Fruit fly (Drosophila melanogaster) whole organism, prepupa: ENCODE measurements around the gene Pdxk.

Source experiments
- CG10669 ChIP-seq: fragments of 200-800 bp; sonication (Bioruptor generic); optimal IDR thresholded peaks from 3 replicates; lab custom pipeline; 2018; ENCODE audit warnings: missing biosample characterization, mild to moderate bottlenecking, missing genetic modification characterization, moderate library complexity
- CG11294 ChIP-seq: fragments of 200-800 bp; sonication (Bioruptor generic); IDR thresholded peaks from 2 replicates; pipeline ENCODE4 v1.3.6; 2022; ENCODE audit warnings: missing biosample characterization, missing genetic modification characterization
- CG11762 ChIP-seq: fragments of 200-800 bp; sonication (Bioruptor generic); optimal IDR thresholded peaks from 3 replicates; lab custom pipeline; 2016; ENCODE audit warnings: missing biosample characterization, missing genetic modification characterization; ENCODE audit not compliant: insufficient read depth
- CG11902 ChIP-seq: fragments of 200-800 bp; sonication (Bioruptor generic); optimal IDR thresholded peaks from 3 replicates; lab custom pipeline; 2016; ENCODE audit warnings: missing biosample characterization, missing genetic modification characterization
- CG15336 ChIP-seq: fragments of 200-800 bp; sonication (Bioruptor generic); IDR thresholded peaks from 2 replicates; pipeline ENCODE4 v1.3.6; 2022; ENCODE audit warnings: missing biosample characterization, missing genetic modification characterization
- CG16779 ChIP-seq: fragments of 200-800 bp; sonication (Bioruptor generic); optimal IDR thresholded peaks from 3 replicates; lab custom pipeline; 2017; ENCODE audit warnings: missing biosample characterization, mild to moderate bottlenecking, missing genetic modification characterization
- CG3032 ChIP-seq: fragments of 200-800 bp; optimal IDR thresholded peaks from 2 replicates; lab custom pipeline; 2019; ENCODE audit warnings: missing biosample characterization, mild to moderate bottlenecking, missing genetic modification characterization, moderate library complexity
- CG31627 ChIP-seq: fragments of 200-800 bp; sonication (Bioruptor generic); optimal IDR thresholded peaks from 3 replicates; lab custom pipeline; 2016; ENCODE audit warnings: missing biosample characterization, missing genetic modification characterization
- CG32006 ChIP-seq: fragments of 200-800 bp; sonication (Bioruptor generic); optimal IDR thresholded peaks from 3 replicates; lab custom pipeline; 2017; ENCODE audit warnings: missing biosample characterization, mild to moderate bottlenecking, missing genetic modification characterization
- CG3919 ChIP-seq: fragments of 200-800 bp; sonication (Bioruptor generic); optimal IDR thresholded peaks from 3 replicates; lab custom pipeline; 2016; ENCODE audit warnings: missing biosample characterization, missing genetic modification characterization
- CG4318 ChIP-seq: fragments of 200-800 bp; sonication (Bioruptor generic); optimal IDR thresholded peaks from 3 replicates; lab custom pipeline; 2017; ENCODE audit warnings: missing biosample characterization, mild to moderate bottlenecking, missing genetic modification characterization
- CG6163 ChIP-seq: fragments of 200-800 bp; sonication (Bioruptor generic); IDR thresholded peaks from 3 replicates; pipeline ENCODE4 v1.3.6; 2022; ENCODE audit warnings: missing biosample characterization, missing genetic modification characterization
- CG6276 ChIP-seq: fragments of 200-800 bp; sonication (Bioruptor generic); optimal IDR thresholded peaks from 2 replicates; lab custom pipeline; 2017; ENCODE audit warnings: missing biosample characterization, mild to moderate bottlenecking, missing genetic modification characterization
- CG6792 ChIP-seq: fragments of 200-800 bp; sonication (Bioruptor generic); optimal IDR thresholded peaks from 3 replicates; lab custom pipeline; 2016; ENCODE audit warnings: missing biosample characterization, missing genetic modification characterization
- CG6854 ChIP-seq: fragments of 200-800 bp; sonication (Bioruptor generic); optimal IDR thresholded peaks from 2 replicates; lab custom pipeline; 2017; ENCODE audit warnings: missing biosample characterization, mild to moderate bottlenecking, missing genetic modification characterization
- CG7368 ChIP-seq: fragments of 200-800 bp; sonication (Bioruptor generic); optimal IDR thresholded peaks from 3 replicates; lab custom pipeline; 2016; ENCODE audit warnings: missing biosample characterization, missing genetic modification characterization
- CG8119 ChIP-seq: fragments of 200-800 bp; sonication (Bioruptor generic); IDR thresholded peaks from 3 replicates; pipeline ENCODE4 v1.3.6; 2022; ENCODE audit warnings: missing biosample characterization, missing genetic modification characterization
- CG8632 ChIP-seq: fragments of 200-800 bp; sonication (Bioruptor generic); optimal IDR thresholded peaks from 3 replicates; lab custom pipeline; 2016; ENCODE audit warnings: missing biosample characterization, missing genetic modification characterization
- Eip78C ChIP-seq: fragments of 200-800 bp; sonication (Bioruptor generic); peaks from one replicate; lab custom pipeline; 2016; ENCODE audit warnings: missing biosample characterization, missing genetic modification characterization
- Eip93F ChIP-seq: fragments of 200-800 bp; sonication (Bioruptor generic); optimal IDR thresholded peaks from 2 replicates; lab custom pipeline; 2016; ENCODE audit warnings: missing biosample characterization, mild to moderate bottlenecking, missing genetic modification characterization
- Ets21C ChIP-seq: fragments of 200-800 bp; sonication (Bioruptor generic); optimal IDR thresholded peaks from 3 replicates; lab custom pipeline; 2016; ENCODE audit warnings: missing biosample characterization, missing genetic modification characterization
- Gug ChIP-seq: fragments of 200-800 bp; sonication (Bioruptor generic); IDR thresholded peaks from 2 replicates; pipeline ENCODE4 v1.3.6; 2022; ENCODE audit warnings: missing biosample characterization, missing genetic modification characterization
- Hr38 ChIP-seq: sonication (Bioruptor generic); optimal IDR thresholded peaks from 2 replicates; lab custom pipeline; 2016; ENCODE audit warnings: missing biosample characterization, missing genetic modification characterization
- Hr4 ChIP-seq: fragments of 200-800 bp; sonication (Bioruptor generic); optimal IDR thresholded peaks from 3 replicates; lab custom pipeline; 2016; ENCODE audit warnings: missing biosample characterization, missing genetic modification characterization
- Met ChIP-seq: fragments of 200-800 bp; sonication (Bioruptor generic); optimal IDR thresholded peaks from 3 replicates; lab custom pipeline; 2016; ENCODE audit warnings: missing biosample characterization, missing genetic modification characterization
- Smox ChIP-seq: fragments of 200-800 bp; sonication (Bioruptor generic); optimal IDR thresholded peaks from 3 replicates; lab custom pipeline; 2016; ENCODE audit warnings: missing biosample characterization, missing genetic modification characterization
- Sox14 ChIP-seq: fragments of 200-800 bp; sonication (Bioruptor generic); optimal IDR thresholded peaks from 3 replicates; lab custom pipeline; 2016; ENCODE audit warnings: missing biosample characterization, missing genetic modification characterization
- Sox15 ChIP-seq: fragments of 200-800 bp; sonication (Bioruptor generic); optimal IDR thresholded peaks from 3 replicates; lab custom pipeline; 2016; ENCODE audit warnings: missing biosample characterization, missing genetic modification characterization
- achi ChIP-seq: fragments of 200-800 bp; sonication (Bioruptor generic); optimal IDR thresholded peaks from 3 replicates; lab custom pipeline; 2016; ENCODE audit warnings: missing biosample characterization, missing genetic modification characterization
- acj6 ChIP-seq: fragments of 200-800 bp; sonication (Bioruptor generic); optimal IDR thresholded peaks from 3 replicates; lab custom pipeline; 2016; ENCODE audit warnings: missing biosample characterization, missing genetic modification characterization
- dac ChIP-seq: fragments of 200-800 bp; sonication (Bioruptor generic); optimal IDR thresholded peaks from 2 replicates; lab custom pipeline; 2017; ENCODE audit warnings: missing biosample characterization, mild to moderate bottlenecking, missing genetic modification characterization
- dsx ChIP-seq: fragments of 200-800 bp; optimal IDR thresholded peaks from 3 replicates; lab custom pipeline; 2019; ENCODE audit warnings: missing biosample characterization, mild to moderate bottlenecking, missing genetic modification characterization, moderate library complexity; ENCODE audit not compliant: poor library complexity, severe bottlenecking
- eg ChIP-seq: fragments of 200-800 bp; sonication (Bioruptor generic); IDR thresholded peaks from 3 replicates; pipeline ENCODE4 v1.3.6; 2022; ENCODE audit warnings: missing biosample characterization, missing genetic modification characterization
- esn ChIP-seq: fragments of 200-800 bp; sonication (Bioruptor generic); optimal IDR thresholded peaks from 2 replicates; lab custom pipeline; 2016; ENCODE audit warnings: missing biosample characterization, mild to moderate bottlenecking, missing genetic modification characterization, moderate library complexity
- fd59A ChIP-seq: fragments of 200-800 bp; sonication (Bioruptor generic); optimal IDR thresholded peaks from 2 replicates; lab custom pipeline; 2017; ENCODE audit warnings: missing biosample characterization, mild to moderate bottlenecking, missing genetic modification characterization, missing genetic modification reagents
- fd85E ChIP-seq: fragments of 200-800 bp; sonication (Bioruptor generic); optimal IDR thresholded peaks from 3 replicates; lab custom pipeline; 2016; ENCODE audit warnings: missing biosample characterization, missing genetic modification characterization
- fkh ChIP-seq: fragments of 200-800 bp; sonication (Bioruptor generic); optimal IDR thresholded peaks from 3 replicates; lab custom pipeline; 2017; ENCODE audit warnings: missing biosample characterization, mild to moderate bottlenecking, missing genetic modification characterization, moderate library complexity
- lz ChIP-seq: fragments of 200-800 bp; sonication (Bioruptor generic); optimal IDR thresholded peaks from 3 replicates; lab custom pipeline; 2016; ENCODE audit warnings: missing biosample characterization, missing genetic modification characterization
- pdm3 ChIP-seq: fragments of 200-800 bp; sonication (Bioruptor generic); optimal IDR thresholded peaks from 3 replicates; lab custom pipeline; 2016; ENCODE audit warnings: missing biosample characterization, missing genetic modification characterization
- salr ChIP-seq, 2 experiments: fragments of 200-800 bp; sonication (Bioruptor generic); optimal IDR thresholded peaks; 3 replicates each; lab custom pipeline; 2016 to 2018; ENCODE audit warnings: missing biosample characterization in 2 of 2, missing genetic modification characterization in 2 of 2, mild to moderate bottlenecking in 1 of 2
- spab ChIP-seq: fragments of 200-800 bp; sonication (Bioruptor generic); optimal IDR thresholded peaks from 2 replicates; lab custom pipeline; 2017; ENCODE audit warnings: missing biosample characterization, mild to moderate bottlenecking, missing genetic modification characterization, missing genetic modification reagents
- ss ChIP-seq, 2 experiments: fragments of 200-800 bp; sonication (Bioruptor generic); optimal IDR thresholded peaks; 2 replicates in 1 of 2; 3 replicates in 1 of 2; lab custom pipeline; 2017 to 2018; ENCODE audit warnings: mild to moderate bottlenecking in 2 of 2, missing biosample characterization in 2 of 2, missing genetic modification characterization in 2 of 2, moderate library complexity in 1 of 2
- svp ChIP-seq: fragments of 200-800 bp; sonication (Bioruptor generic); peaks from one replicate; lab custom pipeline; 2016; ENCODE audit warnings: missing biosample characterization, missing genetic modification characterization

Pdxk gene

DNA sequence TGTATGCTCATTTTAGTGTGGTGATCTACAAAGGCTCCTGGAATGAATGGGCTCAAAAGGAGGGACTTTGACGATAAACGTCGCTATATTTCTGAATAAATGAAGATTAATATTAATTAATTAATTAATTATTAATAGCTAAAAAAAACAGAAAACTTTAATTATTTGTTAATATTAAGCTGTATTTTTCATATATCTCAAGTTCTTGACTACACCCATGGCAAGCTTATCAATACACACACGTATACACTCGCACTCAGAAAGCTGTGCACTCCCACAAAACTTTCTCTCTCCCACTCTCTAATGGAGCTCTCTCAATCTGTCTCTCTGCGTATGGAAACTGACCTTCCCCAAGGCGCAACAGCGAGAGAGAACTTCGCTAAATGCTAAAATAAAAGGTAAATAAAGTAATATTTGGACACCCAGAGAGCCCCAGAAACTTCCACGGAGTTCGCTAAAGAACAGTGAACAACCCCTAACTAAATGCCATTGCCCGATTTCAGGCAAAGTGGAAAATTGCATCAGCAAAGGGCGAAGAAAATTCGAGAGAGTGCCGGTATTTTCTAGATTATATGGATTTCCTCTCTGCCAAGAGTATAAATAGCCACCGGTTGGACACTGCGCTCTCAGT is 13.4 kb downstream of the Pdxk start (continued):
- peak; percentile 69 for TF ChIP-seq Sox14 (GFP tag; lab: Kevin White, UChicago)
- TF ChIP-seq fkh (GFP tag; lab: Kevin White, UChicago): peak; percentile 20
- no peak for TF ChIP-seq dsx
- peak; percentile 7 for TF ChIP-seq Sox15
- TF ChIP-seq CG3032 (tag; lab: Kevin White, UChicago): peak; percentile 62
- TF ChIP-seq CG7368 (GFP tag; lab: Kevin White, UChicago): peak; percentile 65
- TF ChIP-seq CG11902 (GFP tag; lab: Kevin White, UChicago): peak; percentile 39
- TF ChIP-seq Eip93F (GFP tag; lab: Kevin White, UChicago): peak; percentile 25
- peak; percentile 49 for TF ChIP-seq dac (GFP tag; lab: Kevin White, UChicago)
- TF ChIP-seq achi (GFP tag; lab: Kevin White, UChicago): peak; percentile 83
- TF ChIP-seq CG8632: peak; percentile 77
- peak; percentile 83 for TF ChIP-seq esn (GFP tag; lab: Kevin White, UChicago)
- peak; percentile 73 for TF ChIP-seq CG4318

DNA sequence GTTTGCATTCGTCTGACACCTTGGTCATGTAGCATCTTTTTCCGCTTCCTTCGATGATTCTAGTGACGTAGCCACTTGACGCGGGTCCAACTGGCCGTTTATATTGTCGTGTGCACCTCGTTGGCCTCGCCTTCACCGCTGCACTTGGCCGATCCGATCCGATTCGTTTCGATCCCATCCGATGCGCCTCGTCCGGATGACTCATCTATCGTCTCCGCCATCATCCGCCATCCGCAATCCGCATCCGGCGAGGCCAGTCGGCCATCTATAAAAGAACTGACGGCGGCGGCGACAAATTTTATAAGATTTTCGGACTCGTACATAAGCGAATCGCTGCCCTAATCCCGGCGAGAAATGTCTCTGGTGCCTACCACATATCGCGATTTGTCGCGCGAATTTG is 15.0 kb downstream of the Pdxk start, which contains the start of gene CG4461:
Gene CG4461 (plus strand): TSS at position 301 of the 400 bp plus-strand sequence.
- no peak for TF ChIP-seq CG11762 (GFP tag; lab: Kevin White, UChicago)
- TF ChIP-seq CG31627 (GFP tag; lab: Kevin White, UChicago): no peak
- no peak for TF ChIP-seq lz (GFP tag; lab: Kevin White, UChicago)
- no peak for TF ChIP-seq CG6163
- no peak for TF ChIP-seq CG6276
- TF ChIP-seq CG3919: no peak
- TF ChIP-seq Hr4 (GFP tag; lab: Kevin White, UChicago): no peak
- no peak for TF ChIP-seq Smox
- no peak for TF ChIP-seq salr (GFP tag; optimal IDR thresholded peaks at IDR 0.05; lab: Kevin White, UChicago)
- no peak for TF ChIP-seq CG32006 (GFP tag; lab: Kevin White, UChicago)
- TF ChIP-seq achi (GFP tag; lab: Kevin White, UChicago): no peak
- TF ChIP-seq CG16779: no peak

DNA sequence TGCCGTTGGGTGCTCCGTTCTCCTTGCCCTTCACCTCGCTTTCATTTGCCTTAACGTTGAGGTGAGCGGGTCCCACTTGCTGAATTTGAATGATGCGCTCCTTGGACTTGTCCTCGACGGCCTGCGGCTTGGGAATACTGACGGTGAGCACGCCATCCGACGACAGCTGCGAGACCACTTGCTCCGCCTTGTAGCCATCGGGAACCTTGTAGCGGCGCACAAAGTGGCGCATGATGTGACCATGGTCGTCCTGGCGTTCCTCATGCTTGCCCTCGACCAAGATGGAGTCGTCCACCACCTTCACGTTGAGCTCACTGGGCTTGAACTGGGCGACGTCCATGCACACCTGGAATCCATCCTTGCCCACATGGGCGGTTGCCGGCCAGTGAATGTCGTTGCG is 16.5 kb downstream of the Pdxk start:
- TF ChIP-seq CG6792: no peak

DNA sequence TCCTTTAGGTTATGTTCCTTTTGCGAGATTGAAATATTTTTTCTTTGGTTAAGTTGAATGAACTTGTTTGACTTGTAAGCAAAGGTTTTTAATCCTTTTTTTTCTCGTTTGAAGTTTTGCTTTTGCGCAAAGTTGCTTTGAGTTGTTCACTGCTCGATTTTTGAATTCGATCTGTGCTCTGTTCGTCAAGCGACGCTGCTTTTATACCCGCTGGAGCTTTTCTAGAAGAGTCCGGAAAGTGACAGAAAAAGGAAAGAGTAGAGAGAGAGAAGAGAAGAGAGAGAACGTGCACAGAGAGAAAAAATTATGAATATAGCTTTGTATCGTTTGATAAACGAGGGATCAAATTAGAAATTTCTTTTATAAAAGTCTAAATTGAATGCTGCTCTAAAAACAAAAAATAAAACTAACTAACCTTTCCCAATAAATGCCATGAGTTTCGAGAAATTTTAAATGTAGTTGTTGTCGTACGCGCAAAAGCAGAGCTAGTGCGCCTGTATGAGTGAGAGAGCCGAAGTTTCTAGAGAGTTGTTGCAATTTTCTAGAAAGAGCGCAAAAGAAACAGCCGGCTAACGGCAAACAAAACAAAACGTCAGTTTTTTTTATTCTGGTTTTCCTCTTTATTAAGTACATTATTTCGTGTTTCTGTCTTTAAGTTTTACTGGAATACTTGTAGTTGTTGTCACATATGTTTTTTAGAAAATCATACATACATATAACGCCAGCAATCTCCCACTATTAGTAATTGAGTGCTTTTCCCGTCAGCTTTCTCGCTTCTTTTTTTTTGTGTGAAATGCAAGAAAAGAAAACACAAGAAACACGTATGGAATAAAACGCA is 17.3 kb downstream of the Pdxk start, which contains the start of gene Hsp26:
Gene Hsp26 (minus strand): TSS at position 230 of the 838 bp plus-strand sequence.
- no peak for TF ChIP-seq Hr38 (GFP tag; lab: Kevin White, UChicago)
- peak; percentile 93 for TF ChIP-seq CG32006 (GFP tag; lab: Kevin White, UChicago)
- TF ChIP-seq pdm3 (GFP tag; lab: Kevin White, UChicago): peak; percentile 95
- peak; percentile 80 for TF ChIP-seq CG10669
- TF ChIP-seq fkh (GFP tag; lab: Kevin White, UChicago): peak; percentile 31
- peak; percentile 94 for TF ChIP-seq lz (GFP tag; lab: Kevin White, UChicago)
- peak; percentile 87 for TF ChIP-seq CG16779
- TF ChIP-seq spab (GFP tag; lab: Kevin White, UChicago): peak; percentile 79
- peak; percentile 75 for TF ChIP-seq CG3032 (tag; lab: Kevin White, UChicago)
- peak; percentile 55 for TF ChIP-seq dac (GFP tag; lab: Kevin White, UChicago)
- peak; percentile 94 for TF ChIP-seq CG8119 (GFP tag; lab: Robert Waterston, UW)
- peak; percentile 80 for TF ChIP-seq CG6854 (GFP tag; lab: Kevin White, UChicago)
- peak; percentile 97 for TF ChIP-seq svp (GFP tag; lab: Kevin White, UChicago)
- TF ChIP-seq Eip78C (GFP tag; lab: Kevin White, UChicago): peak; percentile 98
- TF ChIP-seq CG7368 (GFP tag; lab: Kevin White, UChicago): peak; percentile 84
- TF ChIP-seq CG15336 (GFP tag; lab: Robert Waterston, UW): peak; percentile 98
- TF ChIP-seq CG4318: peak; percentile 79
- peak; percentile 95 for TF ChIP-seq acj6 (GFP tag; lab: Kevin White, UChicago)
- TF ChIP-seq CG11294 (GFP tag; lab: Robert Waterston, UW): peak; percentile 87
- peak; percentile 71 for TF ChIP-seq fd59A
- TF ChIP-seq Gug: peak; percentile 85
- peak; percentile 74 to 90 for TF ChIP-seq salr (GFP tag; optimal IDR thresholded peaks at IDR 0.05; lab: Kevin White, UChicago)
- TF ChIP-seq Met (GFP tag; lab: Kevin White, UChicago): peak; percentile 94
- TF ChIP-seq Ets21C: peak; percentile 87
- peak; percentile 60 to 83 for TF ChIP-seq ss (GFP tag; optimal IDR thresholded peaks at IDR 0.05; lab: Kevin White, UChicago)
- TF ChIP-seq eg: peak; percentile 95
- TF ChIP-seq fd85E (GFP tag; lab: Kevin White, UChicago): peak; percentile 88
- TF ChIP-seq Hr4 (GFP tag; lab: Kevin White, UChicago): peak; percentile 96
